Fruit fly (Drosophila melanogaster): ENCODE measurements around the gene sol.

The sol gene

DNA sequence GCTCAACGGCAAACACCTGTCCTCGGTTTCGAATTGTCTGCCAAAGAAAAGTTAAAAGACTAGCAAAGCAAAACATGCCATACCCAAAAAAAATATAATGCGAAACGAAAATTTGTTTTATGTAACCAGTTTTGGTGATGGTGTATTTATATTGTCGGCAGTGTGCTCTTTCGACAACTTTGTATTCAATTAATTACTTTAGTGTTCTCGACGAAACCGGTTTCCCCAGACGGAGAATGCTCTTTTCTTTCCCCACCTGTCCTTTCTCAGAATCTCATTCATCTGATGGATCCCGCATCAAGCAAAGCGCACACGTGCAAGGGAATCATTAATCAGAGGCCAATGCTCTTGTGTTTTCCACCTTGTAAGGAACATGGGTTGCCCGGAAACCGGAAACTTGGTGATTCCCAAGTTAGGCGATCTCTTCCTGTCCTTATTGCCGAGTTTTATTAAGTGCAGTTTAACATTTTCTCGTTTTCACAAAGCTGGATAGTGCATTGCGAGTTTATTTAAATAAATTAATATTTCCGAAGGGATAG, 28.3 kb downstream of the sol start:
- no peak for TF ChIP-seq CG17801 (GFP tag; optimal IDR thresholded peaks at IDR 0.05; ENCODE audit: partially characterized antibody)

DNA sequence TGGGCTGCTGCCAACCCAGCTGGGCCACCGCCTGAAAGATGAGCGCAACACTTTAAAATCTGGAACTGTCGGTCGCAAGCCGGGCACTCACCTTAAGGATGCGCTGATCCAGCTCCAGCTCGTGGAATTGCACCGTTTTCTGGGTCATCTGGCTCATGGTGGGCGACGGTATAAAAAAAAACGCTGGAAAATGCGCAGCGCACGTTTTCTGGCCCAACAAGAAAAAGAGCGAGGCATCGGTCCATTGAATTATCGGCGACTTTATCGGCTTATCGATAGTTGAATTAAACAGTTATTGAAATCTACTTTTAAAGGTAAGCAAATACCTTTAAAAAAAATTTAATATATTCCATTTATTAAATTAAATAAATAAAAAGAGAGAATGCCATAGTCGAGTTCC, 37.6 kb downstream of the sol start, which contains the start of gene Ddx56:
Gene Ddx56 (minus strand): TSS at position 252 of the 400 bp plus-strand sequence.
- TF ChIP-seq CG17801 (GFP tag; optimal IDR thresholded peaks at IDR 0.05; ENCODE audit: partially characterized antibody), result no peak

DNA sequence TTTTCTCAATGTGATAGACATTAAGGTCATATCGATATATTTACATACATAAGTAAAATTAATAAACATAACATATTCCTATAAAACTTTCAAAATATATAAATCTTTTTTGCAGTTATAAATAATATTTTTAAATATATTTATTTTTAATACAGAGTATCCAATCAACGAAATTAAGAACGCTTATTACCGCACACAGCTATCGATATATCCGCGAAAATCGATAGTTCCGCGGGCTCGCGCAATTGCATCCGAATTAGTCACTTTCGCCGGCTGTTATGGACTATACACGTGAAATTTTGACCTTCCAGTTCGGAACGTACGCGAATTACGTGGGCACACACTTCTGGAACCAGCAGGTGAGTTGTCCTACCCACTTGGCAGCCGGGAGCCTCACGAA, 38.7 kb downstream of the sol start, which contains the start of gene mst:
Gene mst (plus strand): TSS at position 244 of the 400 bp plus-strand sequence.
- no peak for TF ChIP-seq CG17801 (GFP tag; optimal IDR thresholded peaks at IDR 0.05; ENCODE audit: partially characterized antibody)

DNA sequence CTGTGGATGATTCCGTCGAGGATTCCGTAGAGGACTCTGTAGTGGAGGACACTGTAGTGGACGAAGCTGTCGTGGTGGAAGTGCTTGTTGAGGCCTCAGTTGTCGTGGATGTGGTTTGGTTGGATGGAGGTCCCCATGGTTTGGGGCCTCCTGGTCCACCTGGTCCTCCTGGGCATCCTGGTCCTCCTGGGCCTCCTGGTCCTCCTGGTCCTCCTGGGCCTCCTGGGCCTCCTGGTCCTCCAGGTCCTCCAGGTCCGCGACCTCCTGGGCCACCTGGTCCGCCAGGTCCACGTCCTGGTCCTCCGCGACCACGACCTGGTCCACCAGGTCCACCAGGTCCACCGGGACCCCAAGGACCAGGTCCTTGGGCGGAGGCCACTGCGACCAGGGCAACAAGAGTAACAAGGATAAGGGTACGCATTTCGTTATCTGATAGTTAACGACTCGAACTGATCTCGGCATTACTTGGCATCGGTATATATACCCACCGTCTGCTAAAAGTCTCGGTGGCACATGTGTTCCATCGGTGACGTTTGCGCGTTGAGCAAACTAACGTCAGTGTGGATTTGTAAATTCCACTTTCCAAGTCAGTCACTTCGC, 46.9 kb downstream of the sol start, which contains the start of gene lcs:
Gene lcs (minus strand): TSS at position 457 of the 600 bp plus-strand sequence.
- TF ChIP-seq CG17801 (GFP tag; optimal IDR thresholded peaks at IDR 0.05; ENCODE audit: partially characterized antibody), result no peak

DNA sequence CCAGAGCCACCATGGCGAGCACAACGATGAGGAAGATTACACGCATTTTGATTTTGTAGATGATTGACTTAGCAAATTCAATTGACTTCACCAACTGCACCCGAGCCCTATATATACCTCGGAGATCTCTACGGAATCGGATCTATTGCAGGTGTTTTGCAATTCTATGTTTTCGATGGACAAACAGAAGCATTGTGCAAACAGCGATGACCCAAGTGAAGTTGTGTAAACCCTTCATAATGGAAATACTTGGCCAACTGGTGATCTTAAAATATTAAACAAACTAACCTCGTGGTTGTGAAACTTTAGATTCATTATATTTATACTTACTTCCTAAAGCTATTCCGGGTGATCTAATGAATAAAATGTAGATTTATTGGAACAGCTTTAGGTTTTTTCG, 52.6 kb downstream of the sol start, which contains the start of gene whe:
Gene whe (minus strand): TSS at position 101 of the 400 bp plus-strand sequence.
- TF ChIP-seq CG17801 (GFP tag; optimal IDR thresholded peaks at IDR 0.05; ENCODE audit: partially characterized antibody), result no peak
